Fruit fly (Drosophila melanogaster): Measurements from ENCODE around the gene msd5.
A peak's percentile ranks its signal among the peaks of the same experiment; 100 is the strongest.

Gene msd5

DNA sequence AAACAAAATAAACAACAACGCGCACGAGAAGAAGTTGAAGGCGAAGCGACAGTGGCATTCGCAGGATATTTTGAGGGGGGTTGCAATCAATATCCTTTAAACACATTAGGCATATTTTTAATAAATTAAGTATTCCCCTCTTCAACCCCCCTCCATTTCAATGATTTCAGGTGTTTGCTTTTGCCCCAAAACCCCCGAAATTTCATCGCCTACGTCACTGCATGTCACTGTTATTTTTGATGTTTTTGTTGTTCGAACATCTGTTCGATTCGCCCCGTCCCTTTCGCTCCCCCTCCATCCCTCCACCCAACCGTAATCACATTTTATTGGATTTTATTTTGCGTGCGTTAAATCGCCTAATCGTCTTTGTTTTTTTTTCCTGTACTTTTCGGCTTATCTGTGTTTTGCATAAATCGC, 35.3 kb upstream of the msd5 start (continued):
- no peak for TF ChIP-seq insv (GFP tag; optimal IDR thresholded peaks at IDR 0.05)
- TF ChIP-seq z (GFP tag; IDR thresholded peaks at IDR 0.05) = peak; percentile 75
- peak; percentile 81 for TF ChIP-seq slou (GFP tag; optimal IDR thresholded peaks at IDR 0.05)
- no peak; the same call in 1 of the 2 replicates for TF ChIP-seq CG10321 (GFP tag; IDR thresholded peaks at IDR 0.05)
- TF ChIP-seq dmrt11E (tag; optimal IDR thresholded peaks at IDR 0.05) = peak; percentile 86
- peak; percentile 51 for TF ChIP-seq Drgx (GFP tag; IDR thresholded peaks at IDR 0.05)
- TF ChIP-seq Sin3A (optimal IDR thresholded peaks at IDR 0.05) = no peak
- TF ChIP-seq vvl (GFP tag; IDR thresholded peaks at IDR 0.05) = peak; percentile 91
- TF ChIP-seq CG34376 (GFP tag; optimal IDR thresholded peaks at IDR 0.05) = peak; percentile 4
- peak; percentile 98 for TF ChIP-seq Med (GFP tag)
- TF ChIP-seq btn (GFP tag; optimal IDR thresholded peaks at IDR 0.05) = peak; percentile 68
- peak; percentile 54 for TF ChIP-seq CG12659 (GFP tag; optimal IDR thresholded peaks at IDR 0.05)
- TF ChIP-seq ro (GFP tag; IDR thresholded peaks at IDR 0.05) = peak; percentile 51
- TF ChIP-seq Hr78 (GFP tag; optimal IDR thresholded peaks at IDR 0.05) = peak in 1 of 2 experiments; percentile 6
- peak; percentile 22 for TF ChIP-seq nau (GFP tag; optimal IDR thresholded peaks at IDR 0.05)
- peak; percentile 64 for TF ChIP-seq Adf1 (GFP tag; IDR thresholded peaks at IDR 0.05)
- no peak for TF ChIP-seq C15 (GFP tag; IDR thresholded peaks at IDR 0.05)
- peak; percentile 63 for TF ChIP-seq CG9876 (GFP tag; optimal IDR thresholded peaks at IDR 0.05)
- peak; percentile 43 for TF ChIP-seq CG10654 (GFP tag; optimal IDR thresholded peaks at IDR 0.05)
- peak; percentile 65 for TF ChIP-seq Mes4 (GFP tag; optimal IDR thresholded peaks at IDR 0.05)
- peak; percentile 66 for TF ChIP-seq da (GFP tag; optimal IDR thresholded peaks at IDR 0.05)
- TF ChIP-seq Opbp (GFP tag; IDR thresholded peaks at IDR 0.05; ENCODE audit: partially characterized antibody) = no peak
- peak; percentile 38 for TF ChIP-seq CG14965 (GFP tag; optimal IDR thresholded peaks at IDR 0.05; ENCODE audit: borderline replicate concordance)
- TF ChIP-seq CG17361 (GFP tag; IDR thresholded peaks at IDR 0.05) = peak; percentile 83
- peak; percentile 84 for TF ChIP-seq CG2889 (GFP tag; IDR thresholded peaks at IDR 0.05)
- peak; percentile 81 for TF ChIP-seq Ada2b (GFP tag; IDR thresholded peaks at IDR 0.05)
- peak; percentile 54 for TF ChIP-seq CG8388 (GFP tag; optimal IDR thresholded peaks at IDR 0.05)
- TF ChIP-seq CG8359 (GFP tag; optimal IDR thresholded peaks at IDR 0.05; ENCODE audit: borderline replicate concordance) = no peak
- peak; percentile 89 for TF ChIP-seq bab2 (GFP tag; optimal IDR thresholded peaks at IDR 0.05)
- TF ChIP-seq CG13624 (GFP tag; optimal IDR thresholded peaks at IDR 0.05) = peak; percentile 91
- peak; percentile 74 to 85 for TF ChIP-seq chif (GFP tag; optimal IDR thresholded peaks at IDR 0.05)
- peak; percentile 92 for TF ChIP-seq zen (tag; optimal IDR thresholded peaks at IDR 0.05)
- TF ChIP-seq Taf1 (GFP tag; IDR thresholded peaks at IDR 0.05) = peak; percentile 69
- peak; percentile 60 for TF ChIP-seq NC2β (GFP tag; optimal IDR thresholded peaks at IDR 0.05)
- peak; percentile 87 for TF ChIP-seq CG3726 (GFP tag; IDR thresholded peaks at IDR 0.05)
- peak; percentile 92 for TF ChIP-seq otp (GFP tag; IDR thresholded peaks at IDR 0.05)
- peak; percentile 87 for TF ChIP-seq E2f1 (GFP tag; IDR thresholded peaks at IDR 0.05)
- peak; percentile 55 for TF ChIP-seq CG13123 (GFP tag; optimal IDR thresholded peaks at IDR 0.05)
- no peak for TF ChIP-seq Lim3 (GFP tag; IDR thresholded peaks at IDR 0.05)
- TF ChIP-seq lola (GFP tag; optimal IDR thresholded peaks at IDR 0.05) = peak in 1 of 3 experiments; percentile 79
- no peak for TF ChIP-seq pzg (GFP tag; optimal IDR thresholded peaks at IDR 0.05)
- TF ChIP-seq gt (GFP tag; IDR thresholded peaks at IDR 0.05) = peak; percentile 70
- peak; percentile 56 for TF ChIP-seq CG12071 (GFP tag; optimal IDR thresholded peaks at IDR 0.05)
- TF ChIP-seq cad (GFP tag; optimal IDR thresholded peaks at IDR 0.05) = no peak
- peak; percentile 72 for TF ChIP-seq Usf (GFP tag; optimal IDR thresholded peaks at IDR 0.05)
- TF ChIP-seq CG8765 (GFP tag; IDR thresholded peaks at IDR 0.05) = peak; percentile 96
- TF ChIP-seq phol (tag; optimal IDR thresholded peaks at IDR 0.05) = peak; percentile 72
- TF ChIP-seq CG30020 (tag; optimal IDR thresholded peaks at IDR 0.05) = no peak
- no peak for TF ChIP-seq CG1792 (GFP tag; optimal IDR thresholded peaks at IDR 0.05)
- TF ChIP-seq CG16779 (GFP tag; IDR thresholded peaks at IDR 0.05) = 0 out of 2 replicates have a peak, but pooled peaks have one; percentile 61
- TF ChIP-seq CG18011 (GFP tag; optimal IDR thresholded peaks at IDR 0.05) = peak; percentile 42

Measured in whole organism, embryonic.